Fruit fly (Drosophila melanogaster) whole organism, embryonic: ENCODE data around the gene CG5376.
A peak's percentile ranks its signal among the peaks of the same experiment; 100 is the strongest.

ENCODE experiments used
- CG10147 ChIP-seq: fragments of 200-800 bp; sonication (Bioruptor generic); optimal IDR thresholded peaks from 2 replicates; lab custom pipeline; 2019; ENCODE audit warnings: missing biosample characterization, mild to moderate bottlenecking, missing genetic modification characterization, moderate library complexity
- CG10654 ChIP-seq: fragments of 200-800 bp; sonication (Bioruptor generic); optimal IDR thresholded peaks from 2 replicates; lab custom pipeline; 2016; ENCODE audit warnings: missing biosample characterization, missing genetic modification characterization
- CG10979 ChIP-seq: fragments of 200-800 bp; sonication (Bioruptor generic); optimal IDR thresholded peaks from 2 replicates; lab custom pipeline; 2018; ENCODE audit warnings: missing biosample characterization, mild to moderate bottlenecking, missing genetic modification characterization, moderate library complexity
- CG11398 ChIP-seq: fragments of 200-800 bp; sonication (Bioruptor generic); optimal IDR thresholded peaks from 2 replicates; lab custom pipeline; 2016; ENCODE audit warnings: missing biosample characterization, missing genetic modification characterization
- CG13624 ChIP-seq: fragments of 200-800 bp; sonication (Bioruptor generic); optimal IDR thresholded peaks from 2 replicates; lab custom pipeline; 2016; ENCODE audit warnings: missing biosample characterization, missing genetic modification characterization
- CG13775 ChIP-seq: fragments of 200-800 bp; sonication (Bioruptor generic); optimal IDR thresholded peaks from 3 replicates; lab custom pipeline; 2017; ENCODE audit warnings: missing biosample characterization, mild to moderate bottlenecking, missing genetic modification characterization
- CG14441 ChIP-seq: fragments of 200-800 bp; sonication (Bioruptor generic); IDR thresholded peaks from 2 replicates; pipeline ENCODE4 v1.3.6; 2022; ENCODE audit warnings: missing biosample characterization, missing genetic modification characterization
- CG16779 ChIP-seq: fragments of 200-800 bp; sonication (Bioruptor generic); IDR thresholded peaks from 2 replicates; pipeline ENCODE4 v1.3.6; 2022; ENCODE audit warnings: missing biosample characterization, missing genetic modification characterization
- CG17359 ChIP-seq: fragments of 200-800 bp; sonication (Bioruptor generic); optimal IDR thresholded peaks from 3 replicates; lab custom pipeline; 2018; ENCODE audit warnings: missing biosample characterization, mild to moderate bottlenecking, missing genetic modification characterization, moderate library complexity
- CG18262 ChIP-seq: fragments of 200-800 bp; optimal IDR thresholded peaks from 3 replicates; lab custom pipeline; 2019; ENCODE audit warnings: missing biosample characterization, mild to moderate bottlenecking, missing genetic modification characterization, moderate library complexity
- CG18599 ChIP-seq: fragments of 200-800 bp; sonication (Bioruptor generic); optimal IDR thresholded peaks from 3 replicates; lab custom pipeline; 2017; ENCODE audit warnings: missing biosample characterization, missing genetic modification characterization, mild to moderate bottlenecking, moderate library complexity, missing genetic modification reagents
- CG2120 ChIP-seq: fragments of 200-800 bp; sonication (Bioruptor generic); optimal IDR thresholded peaks from 3 replicates; lab custom pipeline; 2016; ENCODE audit warnings: missing biosample characterization, missing genetic modification characterization
- CG30431 ChIP-seq: fragments of 200-800 bp; sonication (Bioruptor generic); optimal IDR thresholded peaks from 2 replicates; lab custom pipeline; 2017; ENCODE audit warnings: missing biosample characterization, missing genetic modification characterization
- CG31441 ChIP-seq: fragments of 200-800 bp; sonication (Bioruptor generic); IDR thresholded peaks from 2 replicates; pipeline ENCODE4 v1.3.6; 2022; ENCODE audit warnings: missing biosample characterization, missing genetic modification characterization
- CG32767 ChIP-seq: fragments of 200-800 bp; sonication (Bioruptor generic); IDR thresholded peaks from 2 replicates; pipeline ENCODE4 v1.3.6; 2022; ENCODE audit warnings: missing biosample characterization, missing genetic modification characterization
- CG4328 ChIP-seq: fragments of 200-800 bp; sonication (Bioruptor generic); optimal IDR thresholded peaks from 3 replicates; lab custom pipeline; 2017; ENCODE audit warnings: missing biosample characterization, missing genetic modification reagents, missing genetic modification characterization
- CG4424 ChIP-seq: fragments of 200-800 bp; sonication (Bioruptor generic); optimal IDR thresholded peaks from 3 replicates; lab custom pipeline; 2016; ENCODE audit warnings: missing biosample characterization, missing genetic modification characterization
- CG7556 ChIP-seq: fragments of 200-800 bp; sonication (Bioruptor generic); optimal IDR thresholded peaks from 2 replicates; lab custom pipeline; 2017; ENCODE audit warnings: missing biosample characterization, mild to moderate bottlenecking, missing genetic modification characterization
- CG9817 ChIP-seq: fragments of 200-800 bp; sonication (Bioruptor generic); optimal IDR thresholded peaks from 2 replicates; lab custom pipeline; 2018; ENCODE audit warnings: missing biosample characterization, mild to moderate bottlenecking, missing genetic modification characterization, moderate library complexity
- CTCF ChIP-seq: fragments of 200-800 bp; sonication (Bioruptor generic); optimal IDR thresholded peaks from 2 replicates; lab custom pipeline; 2017; ENCODE audit warnings: missing biosample characterization, mild to moderate bottlenecking, missing genetic modification characterization, moderate library complexity
- Elba2 ChIP-seq: fragments of 200-800 bp; sonication (Bioruptor generic); optimal IDR thresholded peaks from 3 replicates; lab custom pipeline; 2016; ENCODE audit warnings: missing biosample characterization, missing genetic modification characterization
- Ets97D ChIP-seq: fragments of 200-800 bp; sonication (Bioruptor generic); optimal IDR thresholded peaks from 3 replicates; lab custom pipeline; 2016; ENCODE audit warnings: missing biosample characterization, missing genetic modification characterization
- Fer1 ChIP-seq: fragments of 200-800 bp; sonication (Bioruptor generic); optimal IDR thresholded peaks from 2 replicates; lab custom pipeline; 2017; ENCODE audit warnings: missing biosample characterization, mild to moderate bottlenecking, missing genetic modification characterization
- HLH3B ChIP-seq: fragments of 200-800 bp; sonication (Bioruptor generic); IDR thresholded peaks from 2 replicates; pipeline ENCODE4 v1.3.6; 2022; ENCODE audit warnings: missing biosample characterization, missing genetic modification characterization
- HLH4C ChIP-seq: fragments of 200-800 bp; sonication (Bioruptor generic); IDR thresholded peaks from 3 replicates; pipeline ENCODE4 v1.3.6; 2022; ENCODE audit warnings: missing biosample characterization, missing genetic modification characterization; ENCODE audit not compliant: partially characterized antibody
- HmgZ ChIP-seq: fragments of 200-800 bp; sonication (Bioruptor generic); optimal IDR thresholded peaks from 2 replicates; lab custom pipeline; 2018; ENCODE audit warnings: missing biosample characterization, mild to moderate bottlenecking, missing genetic modification characterization
- Hr51 ChIP-seq, 2 experiments: fragments of 200-800 bp; sonication (Bioruptor generic); optimal IDR thresholded peaks; 2 replicates in 1 of 2; 3 replicates in 1 of 2; lab custom pipeline; 2016 to 2018; ENCODE audit warnings: missing biosample characterization in 2 of 2, missing genetic modification characterization in 2 of 2, mild to moderate bottlenecking in 1 of 2, moderate library complexity in 1 of 2
- Kr ChIP-seq: fragments of 200-800 bp; sonication (Bioruptor generic); optimal IDR thresholded peaks from 2 replicates; lab custom pipeline; 2017; ENCODE audit warnings: missing biosample characterization, mild to moderate bottlenecking, missing genetic modification characterization
- MBD-R2 ChIP-seq: fragments of 200-800 bp; sonication (Bioruptor generic); IDR thresholded peaks from 2 replicates; pipeline ENCODE4 v1.3.6; 2022; ENCODE audit warnings: missing biosample characterization, missing genetic modification characterization
- Max ChIP-seq: fragments of 200-800 bp; sonication (Bioruptor generic); optimal IDR thresholded peaks from 2 replicates; lab custom pipeline; 2016; ENCODE audit warnings: missing biosample characterization, mild to moderate bottlenecking, missing genetic modification characterization
- Nf-YC ChIP-seq: fragments of 200-800 bp; optimal IDR thresholded peaks from 3 replicates; lab custom pipeline; 2019; ENCODE audit warnings: missing biosample characterization, mild to moderate bottlenecking, missing genetic modification characterization, moderate library complexity
- Optix ChIP-seq: fragments of 200-800 bp; sonication (Bioruptor generic); IDR thresholded peaks from 3 replicates; pipeline ENCODE4 v1.3.6; 2022; ENCODE audit warnings: missing biosample characterization, missing genetic modification characterization
- PHDP ChIP-seq: fragments of 200-800 bp; sonication (Bioruptor generic); optimal IDR thresholded peaks from 3 replicates; lab custom pipeline; 2018; ENCODE audit warnings: missing biosample characterization, mild to moderate bottlenecking, missing genetic modification characterization, moderate library complexity
- Ravus ChIP-seq: fragments of 200-800 bp; sonication (Bioruptor generic); IDR thresholded peaks from 2 replicates; pipeline ENCODE4 v1.3.6; 2022; ENCODE audit warnings: missing biosample characterization, missing genetic modification characterization
- Ssrp ChIP-seq: fragments of 200-800 bp; sonication (Bioruptor generic); optimal IDR thresholded peaks from 2 replicates; lab custom pipeline; 2018; ENCODE audit warnings: missing biosample characterization, mild to moderate bottlenecking, missing genetic modification characterization, moderate library complexity
- ara ChIP-seq: fragments of 200-800 bp; sonication (Bioruptor generic); IDR thresholded peaks from 2 replicates; pipeline ENCODE4 v1.3.6; 2022; ENCODE audit warnings: missing biosample characterization, missing genetic modification characterization
- ash1 ChIP-seq: fragments of 200-800 bp; sonication (Bioruptor generic); optimal IDR thresholded peaks from 2 replicates; lab custom pipeline; 2018; ENCODE audit warnings: missing biosample characterization, mild to moderate bottlenecking, missing genetic modification characterization
- az2 ChIP-seq: fragments of 200-800 bp; sonication (Bioruptor generic); optimal IDR thresholded peaks from 3 replicates; lab custom pipeline; 2016; ENCODE audit warnings: missing biosample characterization, missing genetic modification characterization
- cad ChIP-seq: fragments of >200 bp; optimal IDR thresholded peaks from 2 replicates; lab custom pipeline; 2017; ENCODE audit warnings: missing biosample characterization, missing genetic modification characterization
- crp ChIP-seq, 2 experiments: fragments of 200-800 bp; sonication (Bioruptor generic); optimal IDR thresholded peaks; 2 replicates in 1 of 2; 3 replicates in 1 of 2; lab custom pipeline; 2017; ENCODE audit warnings: missing biosample characterization in 2 of 2, missing genetic modification characterization in 2 of 2, mild to moderate bottlenecking in 1 of 2, moderate library complexity in 1 of 2
- danr ChIP-seq: fragments of 200-800 bp; sonication (Bioruptor generic); IDR thresholded peaks from 2 replicates; pipeline ENCODE4 v1.3.6; 2022; ENCODE audit warnings: missing biosample characterization, missing genetic modification characterization
- dysf ChIP-seq: fragments of 200-800 bp; sonication (Bioruptor generic); IDR thresholded peaks from 3 replicates; pipeline ENCODE4 v1.3.6; 2022; ENCODE audit warnings: missing biosample characterization, missing genetic modification characterization
- h ChIP-seq: fragments of >200 bp; optimal IDR thresholded peaks from 2 replicates; lab custom pipeline; 2017
- ind ChIP-seq: fragments of 200-800 bp; sonication (Bioruptor generic); optimal IDR thresholded peaks from 3 replicates; lab custom pipeline; 2016; ENCODE audit warnings: missing biosample characterization, missing genetic modification characterization
- lov ChIP-seq, 2 experiments: fragments of 200-800 bp in 1 of 2; fragments of >200 bp in 1 of 2; sonication (Bioruptor generic) in 1 of 2; IDR thresholded peaks in 1 of 2; optimal IDR thresholded peaks in 1 of 2; 2 replicates in 1 of 2; 3 replicates in 1 of 2; pipeline versions ENCODE4 v1.3.6 to Lab custom; 2017 to 2022; ENCODE audit warnings: missing biosample characterization in 1 of 2, missing genetic modification characterization in 1 of 2
- luna ChIP-seq: fragments of 200-800 bp; sonication (Bioruptor generic); optimal IDR thresholded peaks from 2 replicates; lab custom pipeline; 2016; ENCODE audit warnings: missing biosample characterization, missing genetic modification characterization
- stwl ChIP-seq: fragments of 200-800 bp; sonication (Bioruptor generic); optimal IDR thresholded peaks from 3 replicates; lab custom pipeline; 2018; ENCODE audit warnings: missing biosample characterization, mild to moderate bottlenecking, missing genetic modification characterization, moderate library complexity
- tin ChIP-seq: fragments of 200-800 bp; sonication (Bioruptor generic); optimal IDR thresholded peaks from 3 replicates; lab custom pipeline; 2016; ENCODE audit warnings: missing biosample characterization, missing genetic modification characterization
- toy ChIP-seq: fragments of 200-800 bp; sonication (Bioruptor generic); IDR thresholded peaks from 2 replicates; pipeline ENCODE4 v1.3.6; 2022; ENCODE audit warnings: missing biosample characterization, missing genetic modification characterization
- trem ChIP-seq: fragments of 200-800 bp; optimal IDR thresholded peaks from 3 replicates; lab custom pipeline; 2019; ENCODE audit warnings: missing biosample characterization, mild to moderate bottlenecking, missing genetic modification characterization, moderate library complexity

Gene CG5376

DNA sequence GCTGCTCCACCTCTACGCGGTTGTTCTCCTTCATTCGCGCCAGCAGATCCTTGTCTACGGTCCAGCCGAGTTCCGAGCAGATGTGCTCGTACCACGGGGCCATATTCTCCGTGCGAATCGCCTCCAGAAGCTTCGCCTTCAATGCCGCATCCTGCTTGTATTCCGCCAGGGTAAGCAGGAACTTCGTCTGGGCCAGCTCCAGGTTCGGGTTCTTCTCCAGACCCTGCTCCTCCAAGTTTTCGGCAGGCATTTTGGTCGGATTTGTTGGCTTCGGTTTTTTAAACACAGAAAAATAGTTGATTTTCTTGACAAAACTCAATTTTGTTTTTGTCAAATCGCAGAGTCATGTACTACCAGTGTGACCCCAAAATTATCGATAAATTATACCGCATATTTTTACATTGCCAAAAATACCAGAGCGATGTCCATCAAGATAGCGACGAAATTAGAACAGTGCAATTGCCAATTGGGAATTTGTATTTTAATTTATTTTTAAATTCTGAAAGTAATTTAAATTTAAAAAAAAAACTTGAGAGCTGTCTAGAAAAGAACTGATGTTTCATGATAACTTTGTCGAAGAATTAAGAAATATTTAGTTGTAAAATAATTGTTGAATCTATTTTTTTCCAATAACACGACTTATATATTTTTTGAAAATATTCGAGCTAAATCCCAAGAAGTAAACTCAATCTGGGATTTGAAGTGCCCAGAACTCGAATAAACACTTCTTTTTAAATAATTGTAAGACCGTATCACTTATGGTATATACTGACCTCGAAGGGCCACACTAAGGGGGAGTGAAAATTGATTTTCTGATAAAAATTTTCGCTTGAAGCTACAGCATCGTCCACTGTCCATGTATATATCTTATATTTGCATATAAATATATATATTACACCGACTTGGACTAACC, 26.8 kb downstream of the CG5376 start, which contains the start of the genes Rpn7 and AP-2mu (continued):
- TF ChIP-seq CG11398 (GFP tag; lab: Kevin White, UChicago) (no peak), CG4424 (GFP tag; lab: Kevin White, UChicago) (peak; percentile 27), CG17359 (tag; lab: Kevin White, UChicago) (no peak), CG13624 (GFP tag; lab: Kevin White, UChicago) (no peak), tin (GFP tag; lab: Kevin White, UChicago) (no peak), CG18262 (tag; lab: Kevin White, UChicago) (peak; percentile 3), Max (GFP tag; lab: Kevin White, UChicago) (peak; percentile 39), Ssrp (no peak), Ravus (GFP tag; lab: Robert Waterston, UW) (no peak), PHDP (no peak), ash1 (no peak), CG4328 (GFP tag; lab: Kevin White, UChicago) (no peak), Kr (no peak), CG16779 (GFP tag; lab: Robert Waterston, UW) (no peak), HLH3B (GFP tag; lab: Robert Waterston, UW) (no peak), ind (peak; percentile 19), stwl (tag; lab: Kevin White, UChicago) (peak; percentile 54), HmgZ (no peak), CG10979 (no peak), CG18599 (GFP tag; lab: Kevin White, UChicago) (no peak), lov (optimal IDR thresholded peaks at IDR 0.05; lab: Kevin White, UChicago) (no peak), lov (GFP tag; IDR thresholded peaks at IDR 0.05; lab: Robert Waterston, UW) (no peak), CG31441 (GFP tag; lab: Robert Waterston, UW) (peak; percentile 52; the same call in 1 of the 2 replicates), HLH4C (no peak), Hr51 (GFP tag; optimal IDR thresholded peaks at IDR 0.05; lab: Kevin White, UChicago) (no peak), CG10654 (GFP tag; lab: Kevin White, UChicago) (peak; percentile 1), Optix (GFP tag; lab: Robert Waterston, UW) (no peak), CG2120 (GFP tag; lab: Kevin White, UChicago) (peak; percentile 28), luna (GFP tag; lab: Kevin White, UChicago) (no peak), ara (GFP tag; lab: Robert Waterston, UW) (no peak), MBD-R2 (GFP tag; lab: Robert Waterston, UW) (no peak; the same call in 1 of the 2 replicates), h (lab: Kevin White, UChicago) (no peak), cad (no peak), Nf-YC (tag; lab: Kevin White, UChicago) (peak; percentile 9), CG9817 (tag; lab: Kevin White, UChicago) (no peak), az2 (GFP tag; lab: Kevin White, UChicago) (peak; percentile 23), CTCF (GFP tag; lab: Kevin White, UChicago) (no peak), trem (tag; lab: Kevin White, UChicago) (peak; percentile 21), CG32767 (GFP tag; lab: Robert Waterston, UW) (no peak), dysf (GFP tag; lab: Robert Waterston, UW) (no peak), toy (GFP tag; lab: Robert Waterston, UW) (no peak), CG30431 (GFP tag; lab: Kevin White, UChicago) (no peak), CG7556 (GFP tag; lab: Kevin White, UChicago) (no peak), danr (GFP tag; lab: Robert Waterston, UW) (no peak), CG13775 (peak; percentile 4), CG14441 (GFP tag; lab: Robert Waterston, UW) (no peak), Ets97D (peak; percentile 8), crp (GFP tag; optimal IDR thresholded peaks at IDR 0.05; lab: Kevin White, UChicago) (peak in 1 of 2 experiments; percentile 25), Elba2 (GFP tag; lab: Kevin White, UChicago) (peak; percentile 95), CG10147 (GFP tag; lab: Kevin White, UChicago) (no peak), Fer1 (GFP tag; lab: Kevin White, UChicago) (no peak)
